Fruit fly (Drosophila melanogaster): ENCODE measurements around the gene kst.

Gene kst

dm6 chr3L:3336368-3337164 is at the start of gene kst, which contains the start of gene Drsl6:
kst (plus strand) TSS chr3L:3336860.
Drsl6 (minus strand) TSS chr3L:3336418.
- TF ChIP-seq h (optimal IDR thresholded peaks at IDR 0.05): no peak
- no peak for TF ChIP-seq insv (optimal IDR thresholded peaks at IDR 0.05)
- TF ChIP-seq Sin3A (optimal IDR thresholded peaks at IDR 0.05): no peak
- no peak for TF ChIP-seq psq (optimal IDR thresholded peaks at IDR 0.05)
- TF ChIP-seq ttk (optimal IDR thresholded peaks at IDR 0.05): no peak

dm6 chr3L:3288414-3288813 is 48.2 kb upstream of the kst start:
- TF ChIP-seq psq (optimal IDR thresholded peaks at IDR 0.05) (no peak), Myc (optimal IDR thresholded peaks at IDR 0.05) (no peak), Sin3A (optimal IDR thresholded peaks at IDR 0.05) (no peak), h (optimal IDR thresholded peaks at IDR 0.05) (no peak), ttk (optimal IDR thresholded peaks at IDR 0.05) (no peak), insv (optimal IDR thresholded peaks at IDR 0.05) (no peak)

DNA sequence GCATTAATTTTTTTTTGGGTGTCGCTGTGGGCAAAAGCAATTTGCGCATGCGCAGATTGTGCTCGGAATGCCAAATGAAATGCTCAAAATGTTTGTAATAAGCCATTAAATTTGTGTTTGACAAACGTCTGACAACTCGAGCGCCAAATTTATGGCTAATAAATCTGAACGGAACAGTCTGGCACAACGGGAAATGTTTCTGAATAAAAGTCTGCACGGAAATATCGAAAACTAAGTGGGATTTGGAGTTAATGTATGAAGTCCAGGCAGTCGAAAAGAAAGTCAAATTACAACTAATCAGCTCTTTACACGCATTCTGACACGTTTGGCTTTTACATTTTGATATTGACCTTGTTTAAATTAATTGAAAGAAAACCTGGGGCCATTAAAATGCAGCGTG is 45.5 kb upstream of the kst start, which contains the start of gene CG12009:
Gene CG12009, plus strand, starts transcription at position 301 of the 400 bp plus-strand sequence.
- TF ChIP-seq insv (optimal IDR thresholded peaks at IDR 0.05) (no peak), h (optimal IDR thresholded peaks at IDR 0.05) (no peak), Sin3A (optimal IDR thresholded peaks at IDR 0.05) (no peak), psq (optimal IDR thresholded peaks at IDR 0.05) (no peak), Myc (optimal IDR thresholded peaks at IDR 0.05) (no peak), ttk (optimal IDR thresholded peaks at IDR 0.05) (no peak)

- no peak for TF ChIP-seq ttk (optimal IDR thresholded peaks at IDR 0.05)
- TF ChIP-seq Myc (optimal IDR thresholded peaks at IDR 0.05): no peak
- TF ChIP-seq Sin3A (optimal IDR thresholded peaks at IDR 0.05): no peak
- no peak for TF ChIP-seq h (optimal IDR thresholded peaks at IDR 0.05)
- no peak for TF ChIP-seq psq (optimal IDR thresholded peaks at IDR 0.05)
- TF ChIP-seq insv (optimal IDR thresholded peaks at IDR 0.05): no peak
Observed at dm6 chr3L:3300345-3300744, 36.3 kb upstream of the kst start.

DNA sequence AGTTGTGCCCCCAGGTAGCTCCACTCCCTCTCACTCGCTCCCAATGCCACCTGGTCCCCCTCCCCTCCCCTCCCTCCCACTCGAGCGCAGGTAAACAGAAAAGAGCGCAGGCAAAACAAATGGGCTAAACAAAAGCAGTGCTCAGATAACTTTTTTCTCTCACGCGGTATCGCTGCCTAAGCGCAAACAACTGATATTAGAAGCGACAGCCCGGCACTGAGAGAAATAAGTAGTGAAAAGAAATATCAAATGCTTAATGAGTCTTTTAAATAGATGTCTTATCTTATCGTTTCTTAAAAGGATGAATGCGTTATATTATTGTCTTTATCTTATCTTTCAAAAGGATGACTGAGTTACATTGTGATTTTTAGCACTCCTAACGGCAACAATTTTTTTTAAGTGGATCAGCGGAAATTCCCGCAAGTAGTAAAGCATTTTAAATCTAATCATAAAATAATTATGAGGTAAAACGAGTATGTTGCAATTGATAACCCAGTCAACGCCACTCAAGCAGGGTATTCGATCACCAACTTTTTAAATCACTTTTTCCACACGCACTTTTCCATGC is 35.4 kb upstream of the kst start:
- TF ChIP-seq Sin3A (optimal IDR thresholded peaks at IDR 0.05): no peak
- TF ChIP-seq ttk (optimal IDR thresholded peaks at IDR 0.05): no peak
- TF ChIP-seq psq (optimal IDR thresholded peaks at IDR 0.05): no peak

dm6 chr3L:3303087-3303526 is 33.6 kb upstream of the kst start, which contains the start of gene CG14968:
CG14968 (minus strand) TSS chr3L:3303112.
- no peak for TF ChIP-seq h (optimal IDR thresholded peaks at IDR 0.05)
- no peak for TF ChIP-seq insv (optimal IDR thresholded peaks at IDR 0.05)
- no peak for TF ChIP-seq psq (optimal IDR thresholded peaks at IDR 0.05)
- no peak for TF ChIP-seq ttk (optimal IDR thresholded peaks at IDR 0.05)
- no peak for TF ChIP-seq Myc (optimal IDR thresholded peaks at IDR 0.05)
- TF ChIP-seq Sin3A (optimal IDR thresholded peaks at IDR 0.05): no peak

DNA sequence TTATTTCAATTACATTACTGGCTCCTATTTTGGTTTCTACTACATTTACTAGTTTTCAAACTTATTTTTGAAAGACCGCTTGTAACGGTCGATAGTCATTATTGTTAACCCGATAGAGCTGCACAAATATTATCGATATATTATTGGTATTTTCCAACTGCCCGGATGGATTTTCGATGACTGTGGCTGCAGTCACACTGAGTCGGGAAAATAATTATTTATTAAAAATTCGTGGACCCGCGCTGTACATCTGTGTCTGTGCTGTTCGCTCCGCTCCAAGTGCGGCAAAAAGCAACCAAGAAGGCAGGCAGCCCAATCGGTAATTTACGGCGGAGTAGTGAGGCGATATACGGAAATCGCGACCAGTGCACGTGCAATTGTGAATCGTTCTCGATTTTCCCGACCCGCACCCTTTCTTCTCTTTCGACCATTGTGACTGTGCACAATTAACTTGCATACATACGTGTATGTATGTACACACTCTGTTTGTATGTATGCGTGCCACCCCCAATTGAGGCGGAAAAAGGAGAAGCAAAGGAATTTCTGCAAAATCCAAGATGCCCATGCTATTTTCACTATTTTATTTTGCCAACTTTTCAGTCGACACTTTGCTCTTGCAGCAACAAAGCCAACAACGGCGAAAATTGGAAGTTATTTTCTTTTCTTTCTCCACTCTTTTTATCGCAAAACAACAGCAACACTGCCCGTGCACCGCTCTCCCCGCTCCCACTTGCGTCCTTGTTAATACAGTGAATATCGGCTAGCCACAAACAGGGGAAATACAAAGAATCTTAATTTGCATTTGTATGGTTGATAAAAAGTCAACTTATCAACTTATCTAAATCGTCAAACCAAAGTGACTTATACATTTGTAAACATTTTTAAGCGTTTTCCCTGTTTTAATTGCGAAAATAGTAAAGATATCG is 32.9 kb upstream of the kst start, which contains the start of gene ZnT63C:
Gene ZnT63C, plus strand, starts transcription at position 175 of the 926 bp plus-strand sequence.
- TF ChIP-seq Myc (optimal IDR thresholded peaks at IDR 0.05) (no peak), Sin3A (optimal IDR thresholded peaks at IDR 0.05) (no peak), psq (optimal IDR thresholded peaks at IDR 0.05) (no peak), insv (optimal IDR thresholded peaks at IDR 0.05) (no peak), h (optimal IDR thresholded peaks at IDR 0.05) (no peak), ttk (optimal IDR thresholded peaks at IDR 0.05) (no peak)

DNA sequence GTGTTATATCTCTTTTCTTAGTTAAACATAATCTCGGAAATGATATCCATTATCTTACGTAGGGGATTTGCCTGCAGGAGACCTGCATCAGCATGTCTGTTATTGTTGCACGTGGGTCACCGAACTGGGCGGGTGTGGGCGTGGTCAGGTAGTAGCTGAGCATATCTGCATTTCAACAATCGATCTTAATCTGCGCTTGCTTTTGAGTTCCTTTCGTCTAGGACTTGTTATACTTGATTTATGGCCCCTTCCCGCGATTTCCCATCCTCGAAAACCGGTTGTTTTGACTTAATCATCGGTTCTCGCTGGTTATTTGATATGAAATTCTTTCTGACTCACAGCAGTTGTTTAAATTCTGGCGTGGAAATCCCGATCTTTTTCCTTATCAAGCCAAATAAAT is 31.9 kb upstream of the kst start:
- TF ChIP-seq ttk (optimal IDR thresholded peaks at IDR 0.05) (no peak), h (optimal IDR thresholded peaks at IDR 0.05) (no peak), psq (optimal IDR thresholded peaks at IDR 0.05) (no peak), Myc (optimal IDR thresholded peaks at IDR 0.05) (no peak), insv (optimal IDR thresholded peaks at IDR 0.05) (no peak), Sin3A (optimal IDR thresholded peaks at IDR 0.05) (no peak)

- no peak for TF ChIP-seq h (optimal IDR thresholded peaks at IDR 0.05)
- TF ChIP-seq Myc (optimal IDR thresholded peaks at IDR 0.05): no peak
- TF ChIP-seq psq (optimal IDR thresholded peaks at IDR 0.05): no peak
- TF ChIP-seq insv (optimal IDR thresholded peaks at IDR 0.05): no peak
- TF ChIP-seq Sin3A (optimal IDR thresholded peaks at IDR 0.05): no peak
- no peak for TF ChIP-seq ttk (optimal IDR thresholded peaks at IDR 0.05)
Observed at dm6 chr3L:3305430-3305829, 31.2 kb upstream of the kst start.

DNA sequence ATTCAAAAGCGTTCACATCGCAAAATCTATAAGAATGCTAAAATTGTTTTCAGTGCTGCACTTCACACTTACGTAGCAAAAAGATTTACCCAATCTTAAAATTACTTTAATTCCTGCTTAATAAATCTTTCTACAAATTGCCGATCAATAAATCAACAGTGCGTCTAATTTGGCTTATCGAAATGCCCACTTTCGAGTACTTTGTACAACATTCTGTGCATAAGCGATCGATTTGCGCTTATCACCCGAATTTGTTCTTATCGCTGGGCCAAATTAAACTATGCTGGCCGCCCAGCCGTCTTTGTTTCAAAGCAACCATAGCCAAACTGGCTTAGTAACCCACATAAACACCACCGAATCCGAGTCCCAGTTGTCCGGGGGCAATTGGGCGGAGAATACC is 30.1 kb upstream of the kst start:
- TF ChIP-seq psq (optimal IDR thresholded peaks at IDR 0.05) (no peak), insv (optimal IDR thresholded peaks at IDR 0.05) (no peak), ttk (optimal IDR thresholded peaks at IDR 0.05) (no peak), h (optimal IDR thresholded peaks at IDR 0.05) (no peak), Myc (optimal IDR thresholded peaks at IDR 0.05) (no peak)

- TF ChIP-seq Sin3A (optimal IDR thresholded peaks at IDR 0.05) (no peak), ttk (optimal IDR thresholded peaks at IDR 0.05) (no peak), insv (optimal IDR thresholded peaks at IDR 0.05) (no peak), Myc (optimal IDR thresholded peaks at IDR 0.05) (no peak), psq (optimal IDR thresholded peaks at IDR 0.05) (no peak), h (optimal IDR thresholded peaks at IDR 0.05) (no peak)
Observed at dm6 chr3L:3307593-3307992, 29.1 kb upstream of the kst start.

Data from Kc167 (cell line).